Fruit fly (Drosophila melanogaster) whole organism, embryonic: ENCODE measurements around the gene yellow-e3.

Experiments
- Adf1 ChIP-seq: fragments of 200-800 bp; sonication (Bioruptor generic); IDR thresholded peaks from 2 replicates; pipeline ENCODE4 v1.3.6; 2022; ENCODE audit warnings: missing biosample characterization, missing genetic modification characterization
- BtbVII ChIP-seq: fragments of 200-800 bp; sonication (Bioruptor generic); optimal IDR thresholded peaks from 3 replicates; lab custom pipeline; 2017; ENCODE audit warnings: missing biosample characterization, mild to moderate bottlenecking, missing genetic modification characterization
- CG11085 ChIP-seq: fragments of 200-800 bp; sonication (Bioruptor generic); IDR thresholded peaks from 2 replicates; pipeline ENCODE4 v1.3.6; 2022; ENCODE audit warnings: missing biosample characterization, missing genetic modification characterization
- CG11695 ChIP-seq: fragments of 200-800 bp; sonication (Bioruptor generic); IDR thresholded peaks from 3 replicates; pipeline ENCODE4 v1.3.6; 2022; ENCODE audit warnings: missing biosample characterization, missing genetic modification characterization
- CG12391 ChIP-seq: fragments of 200-800 bp; sonication (Bioruptor generic); optimal IDR thresholded peaks from 3 replicates; lab custom pipeline; 2018; ENCODE audit warnings: missing biosample characterization, mild to moderate bottlenecking, missing genetic modification characterization, moderate library complexity
- CG12659 ChIP-seq: fragments of 200-800 bp; sonication (Bioruptor generic); optimal IDR thresholded peaks from 3 replicates; lab custom pipeline; 2017; ENCODE audit warnings: mild to moderate bottlenecking, missing biosample characterization, missing genetic modification reagents, missing genetic modification characterization
- CG12942 ChIP-seq: fragments of 200-800 bp; sonication (Bioruptor generic); optimal IDR thresholded peaks from 3 replicates; lab custom pipeline; 2016; ENCODE audit warnings: missing biosample characterization, missing genetic modification characterization
- CG13424 ChIP-seq: fragments of 200-800 bp; sonication (Bioruptor generic); optimal IDR thresholded peaks from 2 replicates; lab custom pipeline; 2019; ENCODE audit warnings: missing biosample characterization, mild to moderate bottlenecking, missing genetic modification characterization, moderate library complexity
- CG14710 ChIP-seq: fragments of 200-800 bp; sonication (Bioruptor generic); optimal IDR thresholded peaks from 3 replicates; lab custom pipeline; 2019; ENCODE audit warnings: missing biosample characterization, mild to moderate bottlenecking, missing genetic modification characterization, moderate library complexity
- CG15601 ChIP-seq: fragments of 200-800 bp; sonication (Bioruptor generic); optimal IDR thresholded peaks from 3 replicates; lab custom pipeline; 2019; ENCODE audit warnings: missing biosample characterization, mild to moderate bottlenecking, missing genetic modification characterization, moderate library complexity
- CG18619 ChIP-seq: fragments of 200-800 bp; sonication (Bioruptor generic); optimal IDR thresholded peaks from 3 replicates; lab custom pipeline; 2017; ENCODE audit warnings: missing biosample characterization, mild to moderate bottlenecking, missing genetic modification characterization
- CG31388 ChIP-seq: fragments of 200-800 bp; sonication (Bioruptor generic); optimal IDR thresholded peaks from 2 replicates; lab custom pipeline; 2016; ENCODE audit warnings: missing biosample characterization, missing genetic modification characterization
- CG32772 ChIP-seq: fragments of 200-800 bp; sonication (Bioruptor generic); IDR thresholded peaks from 2 replicates; pipeline ENCODE4 v1.3.6; 2022; ENCODE audit warnings: missing biosample characterization, missing genetic modification characterization
- CG3407 ChIP-seq: fragments of 200-800 bp; sonication (Bioruptor generic); optimal IDR thresholded peaks from 2 replicates; lab custom pipeline; 2018; ENCODE audit warnings: missing biosample characterization, mild to moderate bottlenecking, missing genetic modification characterization
- CG9932 ChIP-seq: fragments of 200-800 bp; sonication (Bioruptor generic); IDR thresholded peaks from 2 replicates; pipeline ENCODE4 v1.3.6; 2022; ENCODE audit warnings: missing biosample characterization, missing genetic modification characterization
- D19A ChIP-seq: fragments of 200-800 bp; optimal IDR thresholded peaks from 3 replicates; lab custom pipeline; 2019; ENCODE audit warnings: missing biosample characterization, mild to moderate bottlenecking, missing genetic modification characterization, moderate library complexity
- E2f1 ChIP-seq: fragments of 200-800 bp; sonication (Bioruptor generic); IDR thresholded peaks from 2 replicates; pipeline ENCODE4 v1.3.6; 2022; ENCODE audit warnings: missing biosample characterization, missing genetic modification characterization
- Fer3 ChIP-seq: fragments of 200-800 bp; sonication (Bioruptor generic); optimal IDR thresholded peaks from 2 replicates; lab custom pipeline; 2018; ENCODE audit warnings: missing biosample characterization, mild to moderate bottlenecking, missing genetic modification characterization, moderate library complexity
- Hr3 ChIP-seq: fragments of 200-800 bp; sonication (Bioruptor generic); optimal IDR thresholded peaks from 3 replicates; lab custom pipeline; 2016; ENCODE audit warnings: missing biosample characterization, missing genetic modification characterization
- Hr51 ChIP-seq, 2 experiments: fragments of 200-800 bp; sonication (Bioruptor generic); optimal IDR thresholded peaks; 2 replicates in 1 of 2; 3 replicates in 1 of 2; lab custom pipeline; 2016 to 2018; ENCODE audit warnings: missing biosample characterization in 2 of 2, missing genetic modification characterization in 2 of 2, mild to moderate bottlenecking in 1 of 2, moderate library complexity in 1 of 2
- Max ChIP-seq: fragments of 200-800 bp; sonication (Bioruptor generic); optimal IDR thresholded peaks from 2 replicates; lab custom pipeline; 2016; ENCODE audit warnings: missing biosample characterization, mild to moderate bottlenecking, missing genetic modification characterization
- Mrtf ChIP-seq: fragments of 200-800 bp; sonication (Bioruptor generic); IDR thresholded peaks from 3 replicates; pipeline ENCODE4 v1.3.6; 2022; ENCODE audit warnings: missing biosample characterization, missing genetic modification characterization
- NC2β ChIP-seq: fragments of 200-800 bp; sonication (Bioruptor generic); optimal IDR thresholded peaks from 2 replicates; lab custom pipeline; 2016; ENCODE audit warnings: missing biosample characterization, missing genetic modification characterization
- Spps ChIP-seq: fragments of 200-800 bp; sonication (Bioruptor generic); optimal IDR thresholded peaks from 2 replicates; lab custom pipeline; 2018; ENCODE audit warnings: missing biosample characterization, mild to moderate bottlenecking, missing genetic modification characterization
- Stat92E ChIP-seq, 3 experiments: fragments of >200 bp in 2 of 3; fragments of 200-800 bp in 1 of 3; sonication (Bioruptor generic) in 1 of 3; optimal IDR thresholded peaks; 2 replicates each; lab custom pipeline; 2017 to 2019; ENCODE audit warnings: missing biosample characterization in 3 of 3, missing genetic modification characterization in 3 of 3, mild to moderate bottlenecking in 1 of 3, moderate library complexity in 1 of 3
- Taf1 ChIP-seq: fragments of 200-800 bp; sonication (Bioruptor generic); IDR thresholded peaks from 2 replicates; pipeline ENCODE4 v1.3.6; 2022; ENCODE audit warnings: missing biosample characterization, missing genetic modification characterization
- ase ChIP-seq: fragments of 200-800 bp; sonication (Bioruptor generic); IDR thresholded peaks from 3 replicates; pipeline ENCODE4 v1.3.6; 2022; ENCODE audit warnings: missing biosample characterization, missing genetic modification characterization
- cad ChIP-seq: fragments of >200 bp; optimal IDR thresholded peaks from 2 replicates; lab custom pipeline; 2017; ENCODE audit warnings: missing biosample characterization, missing genetic modification characterization
- cas ChIP-seq: fragments of 200-800 bp; sonication (Bioruptor generic); IDR thresholded peaks from 2 replicates; pipeline ENCODE4 v1.3.6; 2022; ENCODE audit warnings: missing biosample characterization, missing genetic modification characterization
- cato ChIP-seq: fragments of 200-800 bp; sonication (Bioruptor generic); optimal IDR thresholded peaks from 2 replicates; lab custom pipeline; 2016; ENCODE audit warnings: missing biosample characterization, missing genetic modification characterization, borderline replicate concordance
- chinmo ChIP-seq: fragments of 200-800 bp; sonication (Bioruptor generic); IDR thresholded peaks from 4 replicates; pipeline ENCODE4 v1.3.6; 2022; ENCODE audit warnings: missing biosample characterization, missing genetic modification characterization; ENCODE audit not compliant: partially characterized antibody
- ci ChIP-seq: fragments of 200-800 bp; sonication (Bioruptor generic); IDR thresholded peaks from 3 replicates; pipeline ENCODE4 v1.3.6; 2022; ENCODE audit warnings: missing biosample characterization, missing genetic modification characterization
- croc ChIP-seq: fragments of 200-800 bp; sonication (Bioruptor generic); conservative IDR thresholded peaks from 3 replicates; pipeline ENCODE4 v1.3.6; 2022; ENCODE audit warnings: missing biosample characterization, missing genetic modification characterization
- crol ChIP-seq: fragments of 200-800 bp; sonication (Bioruptor generic); IDR thresholded peaks from 2 replicates; pipeline ENCODE4 v1.3.6; 2022; ENCODE audit warnings: missing biosample characterization, missing genetic modification characterization
- dysf ChIP-seq: fragments of 200-800 bp; sonication (Bioruptor generic); IDR thresholded peaks from 3 replicates; pipeline ENCODE4 v1.3.6; 2022; ENCODE audit warnings: missing biosample characterization, missing genetic modification characterization
- ems ChIP-seq: fragments of 200-800 bp; sonication (Bioruptor generic); optimal IDR thresholded peaks from 3 replicates; lab custom pipeline; 2016; ENCODE audit warnings: missing biosample characterization, missing genetic modification characterization
- esg ChIP-seq: fragments of 200-800 bp; sonication (Bioruptor generic); conservative IDR thresholded peaks from 2 replicates; pipeline ENCODE4 v1.3.6; 2022; ENCODE audit warnings: missing biosample characterization, missing genetic modification characterization
- ewg ChIP-seq: fragments of 200-800 bp; sonication (Bioruptor generic); optimal IDR thresholded peaks from 3 replicates; lab custom pipeline; 2017; ENCODE audit warnings: mild to moderate bottlenecking, missing biosample characterization, missing genetic modification reagents, missing genetic modification characterization
- jumu ChIP-seq: fragments of 200-800 bp; sonication (Bioruptor generic); optimal IDR thresholded peaks from 3 replicates; lab custom pipeline; 2016; ENCODE audit warnings: missing biosample characterization, missing genetic modification characterization
- nmo ChIP-seq: fragments of 200-800 bp; sonication (Bioruptor generic); optimal IDR thresholded peaks from 2 replicates; lab custom pipeline; 2018; ENCODE audit warnings: missing biosample characterization, mild to moderate bottlenecking, missing genetic modification characterization, moderate library complexity
- odd ChIP-seq: fragments of 200-800 bp; sonication (Bioruptor generic); optimal IDR thresholded peaks from 2 replicates; lab custom pipeline; 2017; ENCODE audit warnings: missing biosample characterization, mild to moderate bottlenecking, missing genetic modification characterization
- onecut ChIP-seq: fragments of 200-800 bp; sonication (Bioruptor generic); IDR thresholded peaks from 2 replicates; pipeline ENCODE4 v1.3.6; 2022; ENCODE audit warnings: missing biosample characterization, missing genetic modification characterization
- org-1 ChIP-seq: fragments of 200-800 bp; sonication (Bioruptor generic); optimal IDR thresholded peaks from 2 replicates; lab custom pipeline; 2017; ENCODE audit warnings: missing biosample characterization, missing genetic modification characterization
- pfk ChIP-seq: fragments of 200-800 bp; sonication (Bioruptor generic); optimal IDR thresholded peaks from 2 replicates; lab custom pipeline; 2018; ENCODE audit warnings: missing biosample characterization, mild to moderate bottlenecking, missing genetic modification characterization, moderate library complexity
- phol ChIP-seq: fragments of 200-800 bp; sonication (Bioruptor generic); optimal IDR thresholded peaks from 3 replicates; lab custom pipeline; 2018; ENCODE audit warnings: missing biosample characterization, mild to moderate bottlenecking, missing genetic modification characterization, moderate library complexity
- sim ChIP-seq: fragments of 200-800 bp; sonication (Bioruptor generic); IDR thresholded peaks from 2 replicates; pipeline ENCODE4 v1.3.6; 2022; ENCODE audit warnings: missing biosample characterization, missing genetic modification characterization
- tin ChIP-seq: fragments of 200-800 bp; sonication (Bioruptor generic); optimal IDR thresholded peaks from 3 replicates; lab custom pipeline; 2016; ENCODE audit warnings: missing biosample characterization, missing genetic modification characterization
- vnd ChIP-seq: fragments of 200-800 bp; sonication (Bioruptor generic); IDR thresholded peaks from 3 replicates; pipeline ENCODE4 v1.3.6; 2022; ENCODE audit warnings: missing biosample characterization, missing genetic modification characterization; ENCODE audit not compliant: partially characterized antibody
- zf30C ChIP-seq: fragments of 200-800 bp; sonication (Bioruptor generic); optimal IDR thresholded peaks from 3 replicates; lab custom pipeline; 2018; ENCODE audit warnings: missing biosample characterization, mild to moderate bottlenecking, missing genetic modification characterization
- zfh2 ChIP-seq: fragments of 200-800 bp; sonication (Bioruptor generic); optimal IDR thresholded peaks from 2 replicates; lab custom pipeline; 2016; ENCODE audit warnings: missing biosample characterization, missing genetic modification characterization

yellow-e3 gene

DNA sequence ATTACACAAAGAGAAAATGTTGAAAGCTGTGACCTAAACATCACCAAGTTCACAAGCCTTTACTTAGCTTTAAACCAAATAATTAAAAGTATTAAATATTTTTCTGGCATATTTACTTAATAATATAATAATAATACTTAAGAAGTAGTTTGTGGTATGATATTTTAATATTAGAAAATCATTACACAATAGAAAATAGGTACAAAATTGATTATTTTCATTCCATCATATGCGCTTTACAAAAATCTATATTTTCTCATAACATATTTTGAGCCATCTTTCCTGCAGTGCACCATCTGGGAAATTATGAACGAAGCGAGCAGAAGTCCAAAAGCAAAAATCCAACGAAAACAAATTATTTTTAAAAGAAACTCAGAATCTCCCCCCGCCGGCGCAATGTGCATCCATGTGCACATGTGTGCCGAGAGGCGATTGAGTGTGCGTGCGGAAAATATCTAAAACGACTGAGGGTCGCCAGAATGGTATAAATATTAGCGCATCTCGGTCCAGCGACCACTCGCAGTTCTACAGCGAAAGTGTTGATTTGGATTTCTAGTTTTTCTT lies 20.9 kb upstream of the yellow-e3 start, which contains the start of gene Act87E (continued):
- TF ChIP-seq E2f1, result peak; percentile 35; the same call in 1 of the 2 replicates
- peak; percentile 46; the same call in 1 of the 2 replicates for TF ChIP-seq sim (GFP tag; lab: Robert Waterston, UW)
- TF ChIP-seq tin (GFP tag; lab: Kevin White, UChicago), result peak; percentile 58
- TF ChIP-seq Max (GFP tag; lab: Kevin White, UChicago), result no peak
- peak; percentile 83 for TF ChIP-seq nmo (GFP tag; lab: Kevin White, UChicago)
- TF ChIP-seq CG12659, result peak; percentile 72
- TF ChIP-seq CG18619 (GFP tag; lab: Kevin White, UChicago), result peak; percentile 59
- TF ChIP-seq org-1 (GFP tag; lab: Kevin White, UChicago), result peak; percentile 55
- peak; percentile 42 for TF ChIP-seq CG12942 (GFP tag; lab: Kevin White, UChicago)
- TF ChIP-seq CG13424 (tag; lab: Kevin White, UChicago), result peak; percentile 86
- TF ChIP-seq zfh2 (GFP tag; lab: Kevin White, UChicago), result no peak
- peak; percentile 84 for TF ChIP-seq CG14710 (tag; lab: Kevin White, UChicago)
- peak; percentile 54 for TF ChIP-seq CG3407 (GFP tag; lab: Kevin White, UChicago)
- TF ChIP-seq cas (GFP tag; lab: Robert Waterston, UW), result no peak
- TF ChIP-seq CG15601, result peak; percentile 73
- TF ChIP-seq cato (GFP tag; lab: Kevin White, UChicago), result peak; percentile 17
- TF ChIP-seq chinmo, result peak; percentile 65; the same call in 2 of the 4 replicates
- peak; percentile 36 for TF ChIP-seq BtbVII (GFP tag; lab: Kevin White, UChicago)
- TF ChIP-seq CG11085 (GFP tag; lab: Robert Waterston, UW), result no peak
- TF ChIP-seq CG9932 (GFP tag; lab: Robert Waterston, UW), result peak; percentile 33; the same call in 1 of the 2 replicates
- TF ChIP-seq crol (GFP tag; lab: Robert Waterston, UW), result peak; percentile 66
- TF ChIP-seq Taf1 (GFP tag; lab: Robert Waterston, UW), result no peak
- peak; percentile 65; the same call in 2 of the 3 replicates for TF ChIP-seq dysf (GFP tag; lab: Robert Waterston, UW)
- no peak for TF ChIP-seq ems (GFP tag; lab: Kevin White, UChicago)
- TF ChIP-seq CG31388 (GFP tag; lab: Kevin White, UChicago), result peak; percentile 6
- peak; percentile 41 for TF ChIP-seq Spps (tag; lab: Kevin White, UChicago)
- no peak for TF ChIP-seq ase
- TF ChIP-seq vnd (GFP tag; lab: Robert Waterston, UW), result no peak
- TF ChIP-seq CG32772, result peak; percentile 26; the same call in 1 of the 2 replicates
- peak; percentile 57 for TF ChIP-seq odd (GFP tag; lab: Kevin White, UChicago)
- peak in 1 of 3 experiments; percentile 50 for TF ChIP-seq Stat92E (GFP tag; optimal IDR thresholded peaks at IDR 0.05; lab: Kevin White, UChicago)
- no peak for TF ChIP-seq jumu (GFP tag; lab: Kevin White, UChicago)
- peak; percentile 53 for TF ChIP-seq ewg (GFP tag; lab: Kevin White, UChicago)
- no peak for TF ChIP-seq cad (GFP tag; lab: Kevin White, UChicago)
- peak in 1 of 2 experiments; percentile 81 for TF ChIP-seq Hr51 (GFP tag; optimal IDR thresholded peaks at IDR 0.05; lab: Kevin White, UChicago)
- no peak for TF ChIP-seq Adf1 (GFP tag; lab: Robert Waterston, UW)
- peak; percentile 86 for TF ChIP-seq phol (tag; lab: Kevin White, UChicago)
- peak; percentile 47; the same call in 1 of the 3 replicates for TF ChIP-seq croc (GFP tag; lab: Robert Waterston, UW)
- TF ChIP-seq CG12391 (tag; lab: Kevin White, UChicago), result peak; percentile 76
- no peak for TF ChIP-seq ci
- peak; percentile 80 for TF ChIP-seq zf30C (GFP tag; lab: Kevin White, UChicago)
- TF ChIP-seq Hr3 (GFP tag; lab: Kevin White, UChicago), result peak; percentile 67
- no peak for TF ChIP-seq NC2β (GFP tag; lab: Kevin White, UChicago)
- peak; percentile 1 for TF ChIP-seq Fer3 (tag; lab: Kevin White, UChicago)
- no peak for TF ChIP-seq Mrtf (GFP tag; lab: Robert Waterston, UW)
- peak; percentile 41; the same call in 1 of the 2 replicates for TF ChIP-seq esg (GFP tag; lab: Robert Waterston, UW)
- peak; percentile 81 for TF ChIP-seq D19A (tag; lab: Kevin White, UChicago)
- no peak for TF ChIP-seq pfk (GFP tag; lab: Kevin White, UChicago)
- TF ChIP-seq onecut (GFP tag; lab: Robert Waterston, UW), result no peak
- peak; percentile 41; the same call in 1 of the 3 replicates for TF ChIP-seq CG11695
